Worm (Caenorhabditis elegans): ENCODE data around the gene clec-51.

The clec-51 gene

DNA sequence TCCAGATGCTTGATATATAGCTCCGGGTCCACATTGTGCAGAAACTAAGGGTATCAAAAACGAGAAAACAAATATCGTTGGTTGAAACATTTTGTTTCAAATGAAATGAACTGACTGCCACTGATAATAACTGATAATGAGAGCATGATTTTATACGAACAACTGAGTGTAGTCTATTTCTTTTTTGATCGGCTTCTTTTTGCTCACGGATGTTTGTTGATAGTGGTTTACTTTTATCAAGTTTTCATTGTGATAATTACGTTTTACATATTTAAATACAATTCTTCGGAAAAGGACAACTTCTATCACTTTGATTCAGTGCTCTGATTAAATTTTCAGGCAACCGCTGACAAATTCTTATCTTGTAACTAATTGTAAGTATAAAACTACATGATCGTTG, at the start of gene clec-51:
Gene clec-51, minus strand, starts transcription at position 114 of the 400 bp plus-strand sequence.
- TF ChIP-seq jun-1 (tag; optimal IDR thresholded peaks at IDR 0.05), result peak; percentile 47
- peak; percentile 90 for TF ChIP-seq elt-2 (tag; optimal IDR thresholded peaks at IDR 0.05)
- peak; percentile 88 for TF ChIP-seq pqm-1 (tag; optimal IDR thresholded peaks at IDR 0.05)
- TF ChIP-seq ceh-16 (tag; optimal IDR thresholded peaks at IDR 0.05), result no peak
- TF ChIP-seq pha-4 (tag; optimal IDR thresholded peaks at IDR 0.05), result peak; percentile 22
- no peak for TF ChIP-seq nhr-12 (tag; optimal IDR thresholded peaks at IDR 0.05)
- no peak for TF ChIP-seq snpc-4 (tag; optimal IDR thresholded peaks at IDR 0.05)

DNA sequence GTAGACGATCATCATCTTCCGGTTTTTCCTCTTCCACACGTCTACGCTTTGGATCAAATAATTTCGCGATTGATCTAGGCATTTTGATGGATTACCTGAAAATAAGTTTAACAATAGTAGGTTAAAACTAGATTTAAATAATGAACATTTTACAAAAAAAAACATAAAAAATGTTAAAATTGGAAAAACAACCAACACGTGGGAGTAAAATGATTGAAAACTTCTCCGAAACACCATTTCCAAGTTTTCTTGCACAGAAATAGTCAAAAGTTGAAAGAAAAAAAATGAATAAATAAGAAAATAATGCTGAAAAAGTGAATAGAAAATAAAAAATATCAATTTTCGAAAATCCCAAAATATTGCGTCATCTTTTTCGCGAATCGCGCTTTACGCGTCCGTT, 48.1 kb upstream of the clec-51 start, which contains the start of gene C07G1.7:
Gene C07G1.7, minus strand, starts transcription at position 101 of the 400 bp plus-strand sequence.
- TF ChIP-seq ztf-4 (tag; optimal IDR thresholded peaks at IDR 0.05) (no peak), ceh-28 (tag; optimal IDR thresholded peaks at IDR 0.05) (no peak), nhr-25 (tag; optimal IDR thresholded peaks at IDR 0.05) (no peak), lin-39 (tag; optimal IDR thresholded peaks at IDR 0.05) (no peak), lin-15B (tag; optimal IDR thresholded peaks at IDR 0.05) (no peak), mdl-1 (tag; optimal IDR thresholded peaks at IDR 0.05) (no peak), tbx-2 (tag; optimal IDR thresholded peaks at IDR 0.05) (no peak), nhr-43 (tag; optimal IDR thresholded peaks at IDR 0.05; ENCODE audit: poor library complexity, severe bottlenecking) (no peak), ztf-11 (tag; optimal IDR thresholded peaks at IDR 0.05) (no peak)

DNA sequence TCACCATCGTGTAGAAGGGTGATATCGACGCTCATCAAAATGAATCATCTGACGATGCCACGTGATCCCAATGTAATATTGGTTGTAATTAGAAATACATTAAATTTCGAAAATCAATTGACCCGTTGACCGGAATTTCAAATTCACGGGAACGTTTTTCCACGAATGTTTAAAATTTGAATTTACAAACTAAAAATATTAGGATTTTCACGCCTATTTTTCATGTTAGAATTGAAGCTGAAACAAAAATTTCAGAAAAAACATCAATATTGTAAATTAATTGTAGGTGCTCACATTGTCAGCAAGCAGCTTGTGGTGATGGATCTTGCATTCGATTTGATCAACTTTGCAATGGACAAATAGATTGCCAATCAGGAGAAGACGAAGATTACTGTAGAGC, 46.7 kb upstream of the clec-51 start, which contains the start of gene C07G1.6:
Gene C07G1.6, minus strand, starts transcription at position 101 of the 400 bp plus-strand sequence.
- TF ChIP-seq pha-4 (tag; optimal IDR thresholded peaks at IDR 0.05) (no peak), fos-1 (tag; optimal IDR thresholded peaks at IDR 0.05) (no peak), nhr-67 (tag; optimal IDR thresholded peaks at IDR 0.05) (no peak), nhr-25 (tag; optimal IDR thresholded peaks at IDR 0.05) (no peak), lsy-12 (tag; optimal IDR thresholded peaks at IDR 0.05) (no peak), ZK546.5 (tag; optimal IDR thresholded peaks at IDR 0.05) (no peak), elt-3 (tag; optimal IDR thresholded peaks at IDR 0.05) (no peak), ceh-16 (tag; optimal IDR thresholded peaks at IDR 0.05) (no peak), aly-2 (tag; optimal IDR thresholded peaks at IDR 0.05) (no peak), ceh-28 (tag; optimal IDR thresholded peaks at IDR 0.05) (no peak), elt-1 (tag; optimal IDR thresholded peaks at IDR 0.05) (no peak), nhr-76 (tag; optimal IDR thresholded peaks at IDR 0.05) (no peak), unc-39 (tag; optimal IDR thresholded peaks at IDR 0.05) (no peak), R02D3.7 (tag; optimal IDR thresholded peaks at IDR 0.05) (no peak), daf-12 (tag; optimal IDR thresholded peaks at IDR 0.05) (no peak)

DNA sequence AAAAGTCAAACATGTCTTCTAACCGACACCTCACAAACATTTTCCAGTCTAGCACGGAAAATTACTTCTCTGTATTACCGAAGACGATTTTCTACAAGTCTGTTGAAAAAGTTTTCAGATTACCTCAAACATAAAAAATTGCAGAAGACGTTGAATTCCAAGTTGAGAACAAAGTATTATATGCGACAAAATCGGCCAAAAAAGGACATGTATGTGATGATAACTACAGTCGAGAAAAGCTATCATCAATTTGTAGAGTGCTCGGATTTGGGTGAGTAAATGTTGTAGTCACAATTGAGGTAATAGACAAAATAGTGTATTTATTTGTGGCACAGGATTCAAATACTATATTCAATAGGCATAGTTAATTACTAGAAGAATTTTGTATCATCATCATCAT, 45.3 kb upstream of the clec-51 start:
- TF ChIP-seq fos-1 (tag; optimal IDR thresholded peaks at IDR 0.05), result no peak
- no peak for TF ChIP-seq elt-3 (tag; optimal IDR thresholded peaks at IDR 0.05)
- TF ChIP-seq ceh-82 (tag; optimal IDR thresholded peaks at IDR 0.05), result no peak
- no peak for TF ChIP-seq egl-27 (tag; optimal IDR thresholded peaks at IDR 0.05)
- no peak for TF ChIP-seq R02D3.7 (tag; optimal IDR thresholded peaks at IDR 0.05)
- TF ChIP-seq ztf-11 (tag; optimal IDR thresholded peaks at IDR 0.05), result no peak
- TF ChIP-seq jun-1 (tag; optimal IDR thresholded peaks at IDR 0.05), result no peak
- no peak for TF ChIP-seq ceh-9 (tag; optimal IDR thresholded peaks at IDR 0.05)
- TF ChIP-seq unc-39 (tag; optimal IDR thresholded peaks at IDR 0.05), result no peak
- TF ChIP-seq hmg-11 (tag; optimal IDR thresholded peaks at IDR 0.05), result no peak
- TF ChIP-seq nhr-76 (tag; optimal IDR thresholded peaks at IDR 0.05), result no peak
- TF ChIP-seq eor-1 (tag; optimal IDR thresholded peaks at IDR 0.05), result no peak
- no peak for TF ChIP-seq fkh-10 (GFP tag; optimal IDR thresholded peaks at IDR 0.05)
- no peak for TF ChIP-seq snpc-4 (tag; optimal IDR thresholded peaks at IDR 0.05)

DNA sequence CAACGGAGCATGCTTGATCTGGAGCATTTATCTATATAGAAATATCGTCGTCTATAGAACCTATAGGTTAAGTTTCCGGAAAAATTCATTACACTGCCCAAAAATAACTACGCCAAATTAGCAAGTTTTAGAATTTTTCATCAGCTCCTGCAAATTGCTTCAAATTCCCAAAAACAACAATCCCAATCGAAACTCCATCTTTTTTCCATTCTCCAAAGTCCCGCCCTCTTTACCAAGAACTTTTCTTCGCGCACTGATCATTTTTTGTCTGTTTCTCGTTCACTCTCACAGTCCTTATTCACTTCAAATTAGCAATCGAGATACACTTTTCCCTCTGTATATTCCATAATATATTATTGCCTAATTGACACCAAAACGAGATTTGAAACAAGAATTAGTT, 42.7 kb upstream of the clec-51 start, which contains the start of gene svh-1:
Gene svh-1, plus strand, starts transcription at position 301 of the 400 bp plus-strand sequence.
- TF ChIP-seq R02D3.7 (tag; optimal IDR thresholded peaks at IDR 0.05) (no peak), nhr-12 (tag; optimal IDR thresholded peaks at IDR 0.05) (no peak), unc-62 (GFP tag; optimal IDR thresholded peaks at IDR 0.05) (no peak), ceh-16 (tag; optimal IDR thresholded peaks at IDR 0.05) (no peak), nhr-23 (tag; optimal IDR thresholded peaks at IDR 0.05) (no peak), nhr-76 (tag; optimal IDR thresholded peaks at IDR 0.05) (no peak), fkh-2 (tag; optimal IDR thresholded peaks at IDR 0.05) (no peak), unc-39 (tag; optimal IDR thresholded peaks at IDR 0.05) (no peak), aly-2 (tag; optimal IDR thresholded peaks at IDR 0.05) (no peak), jun-1 (tag; optimal IDR thresholded peaks at IDR 0.05) (no peak), fkh-10 (GFP tag; optimal IDR thresholded peaks at IDR 0.05) (no peak), nhr-11 (tag; optimal IDR thresholded peaks at IDR 0.05) (no peak), nhr-25 (tag; optimal IDR thresholded peaks at IDR 0.05) (no peak), lin-15B (tag; optimal IDR thresholded peaks at IDR 0.05) (no peak), sea-2 (GFP tag; optimal IDR thresholded peaks at IDR 0.05) (no peak), ZK546.5 (tag; optimal IDR thresholded peaks at IDR 0.05) (no peak), egl-27 (tag; optimal IDR thresholded peaks at IDR 0.05) (no peak), lin-39 (tag; optimal IDR thresholded peaks at IDR 0.05) (no peak), nhr-28 (tag; optimal IDR thresholded peaks at IDR 0.05) (no peak)
